Fruit fly (Drosophila melanogaster) whole organism, embryonic: Measurements from ENCODE around the gene Zn72D.
A peak's percentile ranks its signal among the peaks of the same experiment; 100 is the strongest.

Experiments
- Antp ChIP-seq: fragments of 200-800 bp; sonication (Bioruptor generic); optimal IDR thresholded peaks from 3 replicates; lab custom pipeline; 2016; ENCODE audit warnings: missing biosample characterization, missing genetic modification characterization
- B-H2 ChIP-seq: fragments of 200-800 bp; sonication (Bioruptor generic); optimal IDR thresholded peaks from 2 replicates; lab custom pipeline; 2018; ENCODE audit warnings: missing biosample characterization, mild to moderate bottlenecking, missing genetic modification characterization
- CG10462 ChIP-seq: fragments of 200-800 bp; sonication (Bioruptor generic); optimal IDR thresholded peaks from 2 replicates; lab custom pipeline; 2016; ENCODE audit warnings: missing biosample characterization, missing genetic modification characterization
- CG12071 ChIP-seq: fragments of 200-800 bp; sonication (Bioruptor generic); optimal IDR thresholded peaks from 3 replicates; lab custom pipeline; 2018; ENCODE audit warnings: missing biosample characterization, mild to moderate bottlenecking, missing genetic modification characterization
- CG12744 ChIP-seq: fragments of 200-800 bp; sonication (Bioruptor generic); optimal IDR thresholded peaks from 2 replicates; lab custom pipeline; 2016; ENCODE audit warnings: missing biosample characterization, missing genetic modification characterization
- CG13123 ChIP-seq: fragments of 200-800 bp; sonication (Bioruptor generic); optimal IDR thresholded peaks from 2 replicates; lab custom pipeline; 2016; ENCODE audit warnings: missing biosample characterization, missing genetic modification characterization
- CG13624 ChIP-seq: fragments of 200-800 bp; sonication (Bioruptor generic); optimal IDR thresholded peaks from 2 replicates; lab custom pipeline; 2016; ENCODE audit warnings: missing biosample characterization, missing genetic modification characterization
- CG15514 ChIP-seq: fragments of 200-800 bp; sonication (Bioruptor generic); optimal IDR thresholded peaks from 3 replicates; lab custom pipeline; 2017; ENCODE audit warnings: missing biosample characterization, missing genetic modification characterization, mild to moderate bottlenecking, moderate library complexity, missing genetic modification reagents
- CG1602 ChIP-seq: fragments of 200-800 bp; sonication (Bioruptor generic); optimal IDR thresholded peaks from 3 replicates; lab custom pipeline; 2016; ENCODE audit warnings: missing biosample characterization, missing genetic modification characterization
- CG16779 ChIP-seq: fragments of 200-800 bp; sonication (Bioruptor generic); IDR thresholded peaks from 2 replicates; pipeline ENCODE4 v1.3.6; 2022; ENCODE audit warnings: missing biosample characterization, missing genetic modification characterization
- CG17361 ChIP-seq: fragments of 200-800 bp; sonication (Bioruptor generic); IDR thresholded peaks from 3 replicates; pipeline ENCODE4 v1.3.6; 2022; ENCODE audit warnings: missing biosample characterization, missing genetic modification characterization
- CG3163 ChIP-seq: fragments of 200-800 bp; sonication (Bioruptor generic); optimal IDR thresholded peaks from 3 replicates; lab custom pipeline; 2016; ENCODE audit warnings: missing biosample characterization, missing genetic modification characterization
- CG34224 ChIP-seq: fragments of 200-800 bp; sonication (Bioruptor generic); IDR thresholded peaks from 3 replicates; pipeline ENCODE4 v1.3.6; 2022; ENCODE audit warnings: missing biosample characterization, missing genetic modification characterization; ENCODE audit not compliant: partially characterized antibody
- CG5245 ChIP-seq: fragments of 200-800 bp; sonication (Bioruptor generic); optimal IDR thresholded peaks from 3 replicates; lab custom pipeline; 2016; ENCODE audit warnings: missing biosample characterization, missing genetic modification characterization
- CG5953 ChIP-seq: fragments of 200-800 bp; sonication (Bioruptor generic); IDR thresholded peaks from 2 replicates; pipeline ENCODE4 v1.3.6; 2022; ENCODE audit warnings: missing biosample characterization, missing genetic modification characterization
- CG6689 ChIP-seq: fragments of 200-800 bp; sonication (Bioruptor generic); IDR thresholded peaks from 2 replicates; pipeline ENCODE4 v1.3.6; 2022; ENCODE audit warnings: missing biosample characterization, missing genetic modification characterization
- E2f2 ChIP-seq: fragments of 200-800 bp; sonication (Bioruptor generic); IDR thresholded peaks from 2 replicates; pipeline ENCODE4 v1.3.6; 2022; ENCODE audit warnings: missing biosample characterization, missing genetic modification characterization
- Fer3 ChIP-seq: fragments of 200-800 bp; sonication (Bioruptor generic); optimal IDR thresholded peaks from 2 replicates; lab custom pipeline; 2018; ENCODE audit warnings: missing biosample characterization, mild to moderate bottlenecking, missing genetic modification characterization, moderate library complexity
- Hey ChIP-seq: fragments of 200-800 bp; sonication (Bioruptor generic); optimal IDR thresholded peaks from 3 replicates; lab custom pipeline; 2018; ENCODE audit warnings: missing biosample characterization, mild to moderate bottlenecking, missing genetic modification characterization
- Hmr ChIP-seq: fragments of 200-800 bp; sonication (Bioruptor generic); optimal IDR thresholded peaks from 3 replicates; lab custom pipeline; 2017; ENCODE audit warnings: mild to moderate bottlenecking, missing biosample characterization, missing genetic modification reagents, missing genetic modification characterization
- Hr39 ChIP-seq: fragments of >200 bp; optimal IDR thresholded peaks from 2 replicates; lab custom pipeline; 2017
- MESR4 ChIP-seq: fragments of 200-800 bp; sonication (Bioruptor generic); optimal IDR thresholded peaks from 2 replicates; lab custom pipeline; 2018; ENCODE audit warnings: missing biosample characterization, mild to moderate bottlenecking, missing genetic modification characterization, moderate library complexity
- Mes4 ChIP-seq: fragments of 200-800 bp; sonication (Bioruptor generic); optimal IDR thresholded peaks from 2 replicates; lab custom pipeline; 2016; ENCODE audit warnings: missing biosample characterization, missing genetic modification characterization
- NK7.1 ChIP-seq: fragments of 200-800 bp; sonication (Bioruptor generic); optimal IDR thresholded peaks from 3 replicates; lab custom pipeline; 2016; ENCODE audit warnings: missing biosample characterization, missing genetic modification characterization
- NfI ChIP-seq: fragments of 200-800 bp; sonication (Bioruptor generic); optimal IDR thresholded peaks from 3 replicates; lab custom pipeline; 2018; ENCODE audit warnings: missing biosample characterization, mild to moderate bottlenecking, missing genetic modification characterization, moderate library complexity
- Poxn ChIP-seq: fragments of 200-800 bp; sonication (Bioruptor generic); IDR thresholded peaks from 2 replicates; pipeline ENCODE4 v1.3.6; 2022; ENCODE audit warnings: missing biosample characterization, missing genetic modification characterization
- Spps ChIP-seq: fragments of 200-800 bp; sonication (Bioruptor generic); optimal IDR thresholded peaks from 2 replicates; lab custom pipeline; 2018; ENCODE audit warnings: missing biosample characterization, mild to moderate bottlenecking, missing genetic modification characterization
- Sry-β ChIP-seq: fragments of 200-800 bp; sonication (Bioruptor generic); optimal IDR thresholded peaks from 2 replicates; lab custom pipeline; 2018; ENCODE audit warnings: missing biosample characterization, mild to moderate bottlenecking, missing genetic modification characterization, moderate library complexity
- Ssrp ChIP-seq: fragments of 200-800 bp; sonication (Bioruptor generic); optimal IDR thresholded peaks from 2 replicates; lab custom pipeline; 2018; ENCODE audit warnings: missing biosample characterization, mild to moderate bottlenecking, missing genetic modification characterization, moderate library complexity
- Taf1 ChIP-seq: fragments of 200-800 bp; sonication (Bioruptor generic); IDR thresholded peaks from 2 replicates; pipeline ENCODE4 v1.3.6; 2022; ENCODE audit warnings: missing biosample characterization, missing genetic modification characterization
- Xbp1 ChIP-seq: fragments of 200-800 bp; sonication (Bioruptor generic); optimal IDR thresholded peaks from 3 replicates; lab custom pipeline; 2016; ENCODE audit warnings: missing biosample characterization, mild to moderate bottlenecking, missing genetic modification characterization
- Xrp1 ChIP-seq: fragments of 200-800 bp; sonication (Bioruptor generic); IDR thresholded peaks from 2 replicates; pipeline ENCODE4 v1.3.6; 2022; ENCODE audit warnings: missing biosample characterization, missing genetic modification characterization
- ac ChIP-seq: fragments of 200-800 bp; sonication (Bioruptor generic); optimal IDR thresholded peaks from 3 replicates; lab custom pipeline; 2017; ENCODE audit warnings: missing biosample characterization, mild to moderate bottlenecking, missing genetic modification characterization
- al ChIP-seq: fragments of 200-800 bp; sonication (Bioruptor generic); IDR thresholded peaks from 2 replicates; pipeline ENCODE4 v1.3.6; 2022; ENCODE audit warnings: missing biosample characterization, missing genetic modification characterization
- ara ChIP-seq: fragments of 200-800 bp; sonication (Bioruptor generic); IDR thresholded peaks from 2 replicates; pipeline ENCODE4 v1.3.6; 2022; ENCODE audit warnings: missing biosample characterization, missing genetic modification characterization
- bigmax ChIP-seq: fragments of 200-800 bp; sonication (Bioruptor generic); optimal IDR thresholded peaks from 2 replicates; lab custom pipeline; 2018; ENCODE audit warnings: missing biosample characterization, mild to moderate bottlenecking, missing genetic modification characterization
- br ChIP-seq: fragments of >200 bp; optimal IDR thresholded peaks from 2 replicates; lab custom pipeline; 2017
- corto ChIP-seq: fragments of 200-800 bp; sonication (Bioruptor generic); optimal IDR thresholded peaks from 2 replicates; lab custom pipeline; 2016; ENCODE audit warnings: missing biosample characterization, mild to moderate bottlenecking, missing genetic modification characterization, moderate library complexity
- dmrt99B ChIP-seq: fragments of 200-800 bp; sonication (Bioruptor generic); optimal IDR thresholded peaks from 2 replicates; lab custom pipeline; 2018; ENCODE audit warnings: missing biosample characterization, mild to moderate bottlenecking, missing genetic modification characterization, moderate library complexity
- fd64A ChIP-seq: fragments of 200-800 bp; sonication (Bioruptor generic); optimal IDR thresholded peaks from 3 replicates; lab custom pipeline; 2018; ENCODE audit warnings: missing biosample characterization, mild to moderate bottlenecking, missing genetic modification characterization
- grau ChIP-seq: fragments of 200-800 bp; optimal IDR thresholded peaks from 3 replicates; lab custom pipeline; 2019; ENCODE audit warnings: missing biosample characterization, mild to moderate bottlenecking, missing genetic modification characterization, moderate library complexity
- gro ChIP-seq: fragments of 200-800 bp; sonication (Bioruptor generic); optimal IDR thresholded peaks from 2 replicates; lab custom pipeline; 2016; ENCODE audit warnings: missing biosample characterization, missing genetic modification characterization
- inv ChIP-seq: fragments of 200-800 bp; sonication (Bioruptor generic); IDR thresholded peaks from 2 replicates; pipeline ENCODE4 v1.3.6; 2022; ENCODE audit warnings: missing biosample characterization, missing genetic modification characterization; ENCODE audit not compliant: partially characterized antibody
- jigr1 ChIP-seq: fragments of 200-800 bp; sonication (Bioruptor generic); IDR thresholded peaks from 3 replicates; pipeline ENCODE4 v1.3.6; 2022; ENCODE audit warnings: missing biosample characterization, missing genetic modification characterization
- knrl ChIP-seq: fragments of 200-800 bp; sonication (Bioruptor generic); IDR thresholded peaks from 3 replicates; pipeline ENCODE4 v1.3.6; 2022; ENCODE audit warnings: missing biosample characterization, missing genetic modification characterization; ENCODE audit not compliant: partially characterized antibody
- nau ChIP-seq: fragments of 200-800 bp; sonication (Bioruptor generic); optimal IDR thresholded peaks from 3 replicates; lab custom pipeline; 2017; ENCODE audit warnings: missing biosample characterization, mild to moderate bottlenecking, missing genetic modification characterization, missing genetic modification reagents
- nerfin-1 ChIP-seq: fragments of 200-800 bp; sonication (Bioruptor generic); optimal IDR thresholded peaks from 3 replicates; lab custom pipeline; 2019; ENCODE audit warnings: missing biosample characterization, mild to moderate bottlenecking, missing genetic modification characterization, moderate library complexity
- pros ChIP-seq: fragments of 200-800 bp; sonication (Bioruptor generic); optimal IDR thresholded peaks from 3 replicates; lab custom pipeline; 2019; ENCODE audit warnings: missing biosample characterization, mild to moderate bottlenecking, missing genetic modification characterization, moderate library complexity
- tup ChIP-seq: fragments of 200-800 bp; sonication (Bioruptor generic); optimal IDR thresholded peaks from 2 replicates; lab custom pipeline; 2016; ENCODE audit warnings: missing biosample characterization, mild to moderate bottlenecking, missing genetic modification characterization, moderate library complexity
- vvl ChIP-seq: fragments of 200-800 bp; sonication (Bioruptor generic); IDR thresholded peaks from 2 replicates; pipeline ENCODE4 v1.3.6; 2022; ENCODE audit warnings: missing biosample characterization, missing genetic modification characterization

Zn72D gene

dm6 chr3L:16131264-16132066 lies 19.0 kb upstream of the Zn72D start, which contains the start of the genes Trs20 and elg1 (continued):
- peak; percentile 15 for TF ChIP-seq Hmr (GFP tag; lab: Kevin White, UChicago)
- TF ChIP-seq br (lab: Kevin White, UChicago) = no peak
- peak; percentile 71 for TF ChIP-seq grau
- no peak for TF ChIP-seq CG34224 (GFP tag; lab: Robert Waterston, UW)
- TF ChIP-seq CG10462 (GFP tag; lab: Kevin White, UChicago) = no peak
- peak; percentile 40 for TF ChIP-seq Fer3 (tag; lab: Kevin White, UChicago)
- no peak for TF ChIP-seq CG3163 (GFP tag; lab: Kevin White, UChicago)
- peak; percentile 54 for TF ChIP-seq NfI (GFP tag; lab: Kevin White, UChicago)
- peak; percentile 35 for TF ChIP-seq CG1602 (GFP tag; lab: Kevin White, UChicago)
- TF ChIP-seq ac (GFP tag; lab: Kevin White, UChicago) = no peak
- TF ChIP-seq inv = no peak
- no peak for TF ChIP-seq Poxn (GFP tag; lab: Robert Waterston, UW)
- TF ChIP-seq ara (GFP tag; lab: Robert Waterston, UW) = no peak
- TF ChIP-seq fd64A = no peak
- peak; percentile 79; the same call in 1 of the 2 replicates for TF ChIP-seq E2f2
- peak; percentile 7 for TF ChIP-seq pros (GFP tag; lab: Kevin White, UChicago)
- peak; percentile 39; the same call in 1 of the 2 replicates for TF ChIP-seq al (GFP tag; lab: Robert Waterston, UW)
- peak; percentile 88; the same call in 2 of the 3 replicates for TF ChIP-seq CG17361 (GFP tag; lab: Robert Waterston, UW)
- no peak; the same call in 1 of the 2 replicates for TF ChIP-seq Xrp1 (GFP tag; lab: Robert Waterston, UW)
- no peak for TF ChIP-seq CG12744
- no peak for TF ChIP-seq tup
- TF ChIP-seq CG13624 (GFP tag; lab: Kevin White, UChicago) = no peak
- no peak for TF ChIP-seq Hey (tag; lab: Kevin White, UChicago)
- peak; percentile 15 for TF ChIP-seq nerfin-1 (tag; lab: Kevin White, UChicago)
- peak; percentile 75 for TF ChIP-seq MESR4 (GFP tag; lab: Kevin White, UChicago)
- no peak for TF ChIP-seq jigr1 (GFP tag; lab: Robert Waterston, UW)
- no peak for TF ChIP-seq Antp (GFP tag; lab: Kevin White, UChicago)
- TF ChIP-seq bigmax = no peak
- no peak for TF ChIP-seq CG13123
- peak; percentile 2 for TF ChIP-seq corto (GFP tag; lab: Kevin White, UChicago)
- TF ChIP-seq Sry-β (GFP tag; lab: Kevin White, UChicago) = no peak
- no peak for TF ChIP-seq nau (GFP tag; lab: Kevin White, UChicago)
- TF ChIP-seq Ssrp (tag; lab: Kevin White, UChicago) = peak; percentile 34
- no peak for TF ChIP-seq Taf1 (GFP tag; lab: Robert Waterston, UW)
- no peak for TF ChIP-seq knrl (GFP tag; lab: Robert Waterston, UW)
- TF ChIP-seq CG16779 (GFP tag; lab: Robert Waterston, UW) = no peak
- peak; percentile 61 for TF ChIP-seq B-H2 (GFP tag; lab: Kevin White, UChicago)
- TF ChIP-seq Spps = no peak
- peak; percentile 50 for TF ChIP-seq CG15514 (GFP tag; lab: Kevin White, UChicago)
- TF ChIP-seq Xbp1 = peak; percentile 35
- TF ChIP-seq CG5953 (GFP tag; lab: Robert Waterston, UW) = no peak
- TF ChIP-seq dmrt99B (tag; lab: Kevin White, UChicago) = no peak
- TF ChIP-seq Hr39 (lab: Kevin White, UChicago) = no peak
- no peak for TF ChIP-seq CG12071 (GFP tag; lab: Kevin White, UChicago)
- TF ChIP-seq gro (GFP tag; lab: Kevin White, UChicago) = peak; percentile 21
- peak; percentile 62 for TF ChIP-seq vvl (GFP tag; lab: Robert Waterston, UW)
- peak; percentile 6 for TF ChIP-seq CG5245 (GFP tag; lab: Kevin White, UChicago)
- TF ChIP-seq Mes4 (GFP tag; lab: Kevin White, UChicago) = no peak
- no peak for TF ChIP-seq NK7.1 (GFP tag; lab: Kevin White, UChicago)
- TF ChIP-seq CG6689 (GFP tag; lab: Robert Waterston, UW) = peak; percentile 44; the same call in 1 of the 2 replicates
